Fruit fly (Drosophila melanogaster) whole organism, embryonic: Measurements from ENCODE around the gene Naam.

Experiments used
- Atf3 ChIP-seq: fragments of 200-800 bp; sonication (Bioruptor generic); optimal IDR thresholded peaks from 3 replicates; lab custom pipeline; 2016; ENCODE audit warnings: missing biosample characterization, missing genetic modification characterization
- Blimp-1 ChIP-seq: fragments of 200-800 bp; sonication (Bioruptor generic); optimal IDR thresholded peaks from 3 replicates; lab custom pipeline; 2018; ENCODE audit warnings: missing biosample characterization, missing genetic modification characterization, mild to moderate bottlenecking, moderate library complexity, missing genetic modification reagents
- BtbVII ChIP-seq: fragments of 200-800 bp; sonication (Bioruptor generic); optimal IDR thresholded peaks from 3 replicates; lab custom pipeline; 2017; ENCODE audit warnings: missing biosample characterization, mild to moderate bottlenecking, missing genetic modification characterization
- Bteb2 ChIP-seq: fragments of 200-800 bp; sonication (Bioruptor generic); optimal IDR thresholded peaks from 2 replicates; lab custom pipeline; 2016; ENCODE audit warnings: missing biosample characterization, missing genetic modification characterization
- CG10147 ChIP-seq: fragments of 200-800 bp; sonication (Bioruptor generic); optimal IDR thresholded peaks from 2 replicates; lab custom pipeline; 2019; ENCODE audit warnings: missing biosample characterization, mild to moderate bottlenecking, missing genetic modification characterization, moderate library complexity
- CG10979 ChIP-seq: fragments of 200-800 bp; sonication (Bioruptor generic); optimal IDR thresholded peaks from 2 replicates; lab custom pipeline; 2018; ENCODE audit warnings: missing biosample characterization, mild to moderate bottlenecking, missing genetic modification characterization, moderate library complexity
- CG11504 ChIP-seq: fragments of 200-800 bp; sonication (Bioruptor generic); optimal IDR thresholded peaks from 3 replicates; lab custom pipeline; 2019; ENCODE audit warnings: missing biosample characterization, mild to moderate bottlenecking, missing genetic modification characterization, moderate library complexity
- CG12942 ChIP-seq: fragments of 200-800 bp; sonication (Bioruptor generic); optimal IDR thresholded peaks from 3 replicates; lab custom pipeline; 2016; ENCODE audit warnings: missing biosample characterization, missing genetic modification characterization
- CG15514 ChIP-seq: fragments of 200-800 bp; sonication (Bioruptor generic); optimal IDR thresholded peaks from 3 replicates; lab custom pipeline; 2017; ENCODE audit warnings: missing biosample characterization, missing genetic modification characterization, mild to moderate bottlenecking, moderate library complexity, missing genetic modification reagents
- CG16779 ChIP-seq: fragments of 200-800 bp; sonication (Bioruptor generic); IDR thresholded peaks from 2 replicates; pipeline ENCODE4 v1.3.6; 2022; ENCODE audit warnings: missing biosample characterization, missing genetic modification characterization
- CG17568 ChIP-seq: fragments of 200-800 bp; sonication (Bioruptor generic); optimal IDR thresholded peaks from 2 replicates; lab custom pipeline; 2018; ENCODE audit warnings: missing biosample characterization, mild to moderate bottlenecking, missing genetic modification characterization, moderate library complexity
- CG1832 ChIP-seq: fragments of 200-800 bp; sonication (Bioruptor generic); optimal IDR thresholded peaks from 2 replicates; lab custom pipeline; 2017; ENCODE audit warnings: missing biosample characterization, mild to moderate bottlenecking, missing genetic modification characterization, inconsistent platforms
- CG3065 ChIP-seq: fragments of 200-800 bp; sonication (Bioruptor generic); optimal IDR thresholded peaks from 2 replicates; lab custom pipeline; 2016; ENCODE audit warnings: missing biosample characterization, missing genetic modification characterization
- CG42726 ChIP-seq: fragments of 200-800 bp; sonication (Bioruptor generic); IDR thresholded peaks from 2 replicates; pipeline ENCODE4 v1.3.6; 2022; ENCODE audit warnings: missing biosample characterization, missing genetic modification characterization; ENCODE audit not compliant: partially characterized antibody
- CG7745 ChIP-seq: fragments of 200-800 bp; sonication (Bioruptor generic); optimal IDR thresholded peaks from 2 replicates; lab custom pipeline; 2018; ENCODE audit warnings: missing biosample characterization, mild to moderate bottlenecking, missing genetic modification characterization, moderate library complexity
- CG7839 ChIP-seq: fragments of 200-800 bp; sonication (Bioruptor generic); optimal IDR thresholded peaks from 3 replicates; lab custom pipeline; 2018; ENCODE audit warnings: missing biosample characterization, mild to moderate bottlenecking, missing genetic modification characterization, moderate library complexity
- CG8290 ChIP-seq, 3 experiments: fragments of 200-800 bp; sonication (Bioruptor generic); optimal IDR thresholded peaks; 2 replicates each; lab custom pipeline; 2016 to 2019; ENCODE audit warnings: missing biosample characterization in 3 of 3, missing genetic modification characterization in 3 of 3, mild to moderate bottlenecking in 2 of 3, moderate library complexity in 1 of 3
- CG9876 ChIP-seq: fragments of 200-800 bp; sonication (Bioruptor generic); optimal IDR thresholded peaks from 2 replicates; lab custom pipeline; 2016; ENCODE audit warnings: missing biosample characterization, missing genetic modification characterization
- CHES-1-like ChIP-seq: fragments of 200-800 bp; sonication (Bioruptor generic); optimal IDR thresholded peaks from 2 replicates; lab custom pipeline; 2016; ENCODE audit warnings: missing biosample characterization, missing genetic modification characterization
- Chrac-16 ChIP-seq: fragments of 200-800 bp; sonication (Bioruptor generic); optimal IDR thresholded peaks from 3 replicates; lab custom pipeline; 2016; ENCODE audit warnings: missing biosample characterization, missing genetic modification characterization
- Dip3 ChIP-seq: fragments of 200-800 bp; sonication (Bioruptor generic); optimal IDR thresholded peaks from 3 replicates; lab custom pipeline; 2016; ENCODE audit warnings: missing biosample characterization, missing genetic modification characterization
- Doc3 ChIP-seq: fragments of 200-800 bp; sonication (Bioruptor generic); IDR thresholded peaks from 3 replicates; pipeline ENCODE4 v1.3.6; 2022; ENCODE audit warnings: missing biosample characterization, missing genetic modification characterization; ENCODE audit not compliant: partially characterized antibody
- Fer1 ChIP-seq: fragments of 200-800 bp; sonication (Bioruptor generic); optimal IDR thresholded peaks from 2 replicates; lab custom pipeline; 2017; ENCODE audit warnings: missing biosample characterization, mild to moderate bottlenecking, missing genetic modification characterization
- H2.0 ChIP-seq: fragments of 200-800 bp; sonication (Bioruptor generic); IDR thresholded peaks from 2 replicates; pipeline ENCODE4 v1.3.6; 2022; ENCODE audit warnings: missing biosample characterization, missing genetic modification characterization
- HLH3B ChIP-seq: fragments of 200-800 bp; sonication (Bioruptor generic); IDR thresholded peaks from 2 replicates; pipeline ENCODE4 v1.3.6; 2022; ENCODE audit warnings: missing biosample characterization, missing genetic modification characterization
- Hey ChIP-seq: fragments of 200-800 bp; sonication (Bioruptor generic); optimal IDR thresholded peaks from 3 replicates; lab custom pipeline; 2018; ENCODE audit warnings: missing biosample characterization, mild to moderate bottlenecking, missing genetic modification characterization
- MESR4 ChIP-seq: fragments of 200-800 bp; sonication (Bioruptor generic); optimal IDR thresholded peaks from 2 replicates; lab custom pipeline; 2018; ENCODE audit warnings: missing biosample characterization, mild to moderate bottlenecking, missing genetic modification characterization, moderate library complexity
- Poxn ChIP-seq: fragments of 200-800 bp; sonication (Bioruptor generic); IDR thresholded peaks from 2 replicates; pipeline ENCODE4 v1.3.6; 2022; ENCODE audit warnings: missing biosample characterization, missing genetic modification characterization
- Ptx1 ChIP-seq: fragments of 200-800 bp; sonication (Bioruptor generic); IDR thresholded peaks from 2 replicates; pipeline ENCODE4 v1.3.6; 2022; ENCODE audit warnings: missing biosample characterization, missing genetic modification characterization
- Ssrp ChIP-seq: fragments of 200-800 bp; sonication (Bioruptor generic); optimal IDR thresholded peaks from 2 replicates; lab custom pipeline; 2018; ENCODE audit warnings: missing biosample characterization, mild to moderate bottlenecking, missing genetic modification characterization, moderate library complexity
- cad ChIP-seq: fragments of >200 bp; optimal IDR thresholded peaks from 2 replicates; lab custom pipeline; 2017; ENCODE audit warnings: missing biosample characterization, missing genetic modification characterization
- chm ChIP-seq: fragments of 200-800 bp; sonication (Bioruptor generic); IDR thresholded peaks from 2 replicates; pipeline ENCODE4 v1.3.6; 2022; ENCODE audit warnings: missing biosample characterization, missing genetic modification characterization
- dimm ChIP-seq: fragments of 200-800 bp; sonication (Bioruptor generic); IDR thresholded peaks from 2 replicates; pipeline ENCODE4 v1.3.6; 2022; ENCODE audit warnings: missing biosample characterization, missing genetic modification characterization
- dm ChIP-seq: fragments of 200-800 bp; sonication (Bioruptor generic); optimal IDR thresholded peaks from 3 replicates; lab custom pipeline; 2016; ENCODE audit warnings: missing biosample characterization, missing genetic modification characterization
- emc ChIP-seq: fragments of 200-800 bp; sonication (Bioruptor generic); optimal IDR thresholded peaks from 2 replicates; lab custom pipeline; 2016; ENCODE audit warnings: missing biosample characterization, missing genetic modification characterization
- gcm2 ChIP-seq: fragments of 200-800 bp; sonication (Bioruptor generic); optimal IDR thresholded peaks from 2 replicates; lab custom pipeline; 2016; ENCODE audit warnings: missing biosample characterization, missing genetic modification characterization
- her ChIP-seq: fragments of 200-800 bp; sonication (Bioruptor generic); optimal IDR thresholded peaks from 2 replicates; lab custom pipeline; 2016; ENCODE audit warnings: missing biosample characterization, missing genetic modification characterization
- ind ChIP-seq: fragments of 200-800 bp; sonication (Bioruptor generic); optimal IDR thresholded peaks from 3 replicates; lab custom pipeline; 2016; ENCODE audit warnings: missing biosample characterization, missing genetic modification characterization
- lola ChIP-seq, 3 experiments: fragments of >200 bp in 2 of 3; fragments of 200-800 bp in 1 of 3; sonication (Bioruptor generic) in 1 of 3; optimal IDR thresholded peaks; 2 replicates each; lab custom pipeline; 2017 to 2019; ENCODE audit warnings: missing biosample characterization in 3 of 3, missing genetic modification characterization in 3 of 3, mild to moderate bottlenecking in 1 of 3, moderate library complexity in 1 of 3
- mam ChIP-seq: fragments of 200-800 bp; sonication (Bioruptor generic); optimal IDR thresholded peaks from 3 replicates; lab custom pipeline; 2016; ENCODE audit warnings: missing biosample characterization, missing genetic modification characterization
- mirr ChIP-seq: fragments of 200-800 bp; sonication (Bioruptor generic); optimal IDR thresholded peaks from 3 replicates; lab custom pipeline; 2018; ENCODE audit warnings: missing biosample characterization, mild to moderate bottlenecking, missing genetic modification characterization
- nom ChIP-seq: fragments of 200-800 bp; sonication (Bioruptor generic); optimal IDR thresholded peaks from 2 replicates; lab custom pipeline; 2017; ENCODE audit warnings: missing biosample characterization, missing genetic modification characterization, mild to moderate bottlenecking, moderate library complexity, missing genetic modification reagents
- ranshi ChIP-seq: fragments of 200-800 bp; sonication (Bioruptor generic); IDR thresholded peaks from 2 replicates; pipeline ENCODE4 v1.3.6; 2022; ENCODE audit warnings: missing biosample characterization, missing genetic modification characterization
- sna ChIP-seq: fragments of 200-800 bp; sonication (Bioruptor generic); IDR thresholded peaks from 2 replicates; pipeline ENCODE4 v1.3.6; 2022; ENCODE audit warnings: missing biosample characterization, missing genetic modification characterization; ENCODE audit not compliant: partially characterized antibody
- sug ChIP-seq: fragments of 200-800 bp; optimal IDR thresholded peaks from 2 replicates; lab custom pipeline; 2019; ENCODE audit warnings: missing biosample characterization, mild to moderate bottlenecking, missing genetic modification characterization, moderate library complexity
- toy ChIP-seq: fragments of 200-800 bp; sonication (Bioruptor generic); IDR thresholded peaks from 2 replicates; pipeline ENCODE4 v1.3.6; 2022; ENCODE audit warnings: missing biosample characterization, missing genetic modification characterization
- zf30C ChIP-seq: fragments of 200-800 bp; sonication (Bioruptor generic); optimal IDR thresholded peaks from 3 replicates; lab custom pipeline; 2018; ENCODE audit warnings: missing biosample characterization, mild to moderate bottlenecking, missing genetic modification characterization
- zfh1 ChIP-seq: fragments of 200-800 bp; sonication (Bioruptor generic); IDR thresholded peaks from 3 replicates; pipeline ENCODE4 v1.3.6; 2022; ENCODE audit warnings: missing biosample characterization, missing genetic modification characterization

Gene Naam

dm6 chr3R:19671223-19671991, at the start of gene Naam:
Gene Naam (plus strand): TSS chr3R:19671450.
- TF ChIP-seq CG16779 (GFP tag; lab: Robert Waterston, UW) (peak; percentile 89), MESR4 (GFP tag; lab: Kevin White, UChicago) (peak; percentile 19), CG1832 (GFP tag; lab: Kevin White, UChicago) (no peak), her (GFP tag; lab: Kevin White, UChicago) (peak; percentile 88), ranshi (peak; percentile 60; the same call in 1 of the 2 replicates), nom (no peak), Fer1 (GFP tag; lab: Kevin White, UChicago) (peak; percentile 86), CG8290 (GFP tag; optimal IDR thresholded peaks at IDR 0.05; lab: Kevin White, UChicago) (no peak), CG8290 (tag; optimal IDR thresholded peaks at IDR 0.05; lab: Kevin White, UChicago) (peak in 1 of 2 experiments; percentile 87), zfh1 (GFP tag; lab: Robert Waterston, UW) (peak; percentile 72; the same call in 1 of the 3 replicates), CG17568 (GFP tag; lab: Kevin White, UChicago) (peak; percentile 41), CG9876 (peak; percentile 32), emc (no peak), cad (GFP tag; lab: Kevin White, UChicago) (no peak), CG7745 (tag; lab: Kevin White, UChicago) (no peak), mam (peak; percentile 86), H2.0 (GFP tag; lab: Robert Waterston, UW) (peak; percentile 62), CG7839 (tag; lab: Kevin White, UChicago) (peak; percentile 79), Hey (tag; lab: Kevin White, UChicago) (no peak), CG10979 (no peak), Ptx1 (peak; percentile 64), toy (GFP tag; lab: Robert Waterston, UW) (no peak), CG42726 (GFP tag; lab: Robert Waterston, UW) (no peak), CG12942 (GFP tag; lab: Kevin White, UChicago) (peak; percentile 54), HLH3B (GFP tag; lab: Robert Waterston, UW) (peak; percentile 66), dm (GFP tag; lab: Kevin White, UChicago) (peak; percentile 47), gcm2 (peak; percentile 67), CG10147 (GFP tag; lab: Kevin White, UChicago) (peak; percentile 74), lola (GFP tag; optimal IDR thresholded peaks at IDR 0.05; lab: Kevin White, UChicago) (no peak), Poxn (no peak), CG11504 (tag; lab: Kevin White, UChicago) (peak; percentile 76), CHES-1-like (GFP tag; lab: Kevin White, UChicago) (peak; percentile 79), Bteb2 (GFP tag; lab: Kevin White, UChicago) (peak; percentile 72), zf30C (GFP tag; lab: Kevin White, UChicago) (no peak), BtbVII (peak; percentile 38), Chrac-16 (GFP tag; lab: Kevin White, UChicago) (peak; percentile 58), CG15514 (GFP tag; lab: Kevin White, UChicago) (peak; percentile 79), mirr (GFP tag; lab: Kevin White, UChicago) (peak; percentile 52), chm (peak; percentile 73; the same call in 1 of the 2 replicates), sug (tag; lab: Kevin White, UChicago) (peak; percentile 71), Blimp-1 (peak; percentile 82), Ssrp (tag; lab: Kevin White, UChicago) (peak; percentile 31), dimm (GFP tag; lab: Robert Waterston, UW) (no peak), ind (peak; percentile 84), Atf3 (GFP tag; lab: Kevin White, UChicago) (peak; percentile 30), CG3065 (GFP tag; lab: Kevin White, UChicago) (peak; percentile 56), sna (GFP tag; lab: Robert Waterston, UW) (no peak), Doc3 (no peak), Dip3 (GFP tag; lab: Kevin White, UChicago) (peak; percentile 77)
